Fruit fly (Drosophila melanogaster) whole organism, wandering third instar larva: Measurements from ENCODE around the gene Taf6.

Source experiments
- Abd-B ChIP-seq: fragments of >200 bp; optimal IDR thresholded peaks from 2 replicates; lab custom pipeline; 2017; ENCODE audit warnings: missing biosample characterization, missing genetic modification characterization
- CG9705 ChIP-seq: fragments of 200-800 bp; sonication (Bioruptor generic); optimal IDR thresholded peaks from 2 replicates; lab custom pipeline; 2018; ENCODE audit warnings: missing biosample characterization, mild to moderate bottlenecking, missing genetic modification characterization
- Dfd ChIP-seq: fragments of >200 bp; optimal IDR thresholded peaks from 2 replicates; lab custom pipeline; 2017; ENCODE audit warnings: missing biosample characterization, missing genetic modification characterization
- Dif ChIP-seq: fragments of 200-275, 200-300 bp; sonication (Bioruptor generic); optimal IDR thresholded peaks from 2 replicates; lab custom pipeline; 2018; ENCODE audit warnings: missing biosample characterization, missing genetic modification characterization; ENCODE audit not compliant: partially characterized antibody
- GATAd ChIP-seq: sonication (Bioruptor generic); optimal IDR thresholded peaks from 2 replicates; lab custom pipeline; 2016; ENCODE audit warnings: missing biosample characterization, missing genetic modification characterization
- HLH106 ChIP-seq: fragments of 200-800 bp; optimal IDR thresholded peaks from 3 replicates; lab custom pipeline; 2019; ENCODE audit warnings: missing biosample characterization, mild to moderate bottlenecking, missing genetic modification characterization, moderate library complexity
- Hnf4 ChIP-seq: fragments of 200-800 bp; sonication (Bioruptor generic); optimal IDR thresholded peaks from 2 replicates; lab custom pipeline; 2016; ENCODE audit warnings: missing biosample characterization, mild to moderate bottlenecking, missing genetic modification characterization
- Hr78 ChIP-seq: fragments of >200 bp; optimal IDR thresholded peaks from 2 replicates; lab custom pipeline; 2017; ENCODE audit warnings: missing biosample characterization, missing genetic modification characterization
- Jra ChIP-seq: sonication (Bioruptor generic); optimal IDR thresholded peaks from 2 replicates; lab custom pipeline; 2016; ENCODE audit warnings: missing biosample characterization, missing genetic modification characterization
- Mio ChIP-seq: sonication (Bioruptor generic); optimal IDR thresholded peaks from 2 replicates; lab custom pipeline; 2016; ENCODE audit warnings: missing biosample characterization, missing genetic modification characterization
- Myc ChIP-seq: fragments of >200 bp; optimal IDR thresholded peaks from 2 replicates; lab custom pipeline; 2017
- OdsH ChIP-seq: fragments of 200-800 bp; sonication (Bioruptor generic); optimal IDR thresholded peaks from 2 replicates; lab custom pipeline; 2016; ENCODE audit warnings: missing biosample characterization, mild to moderate bottlenecking, missing genetic modification characterization
- Rel ChIP-seq, 2 experiments: fragments of 200-800 bp; sonication (Bioruptor generic) in 1 of 2; optimal IDR thresholded peaks; 2 replicates in 1 of 2; 3 replicates in 1 of 2; lab custom pipeline; 2016 to 2019; ENCODE audit warnings: mild to moderate bottlenecking in 2 of 2, missing biosample characterization in 2 of 2, missing genetic modification characterization in 2 of 2, moderate library complexity in 1 of 2
- Sp1 ChIP-seq: fragments of 200-800 bp; sonication (Bioruptor generic); optimal IDR thresholded peaks from 3 replicates; lab custom pipeline; 2019; ENCODE audit warnings: missing biosample characterization, mild to moderate bottlenecking, missing genetic modification characterization, moderate library complexity
- Vsx2 ChIP-seq: fragments of 200-300, 225-300 bp; sonication (Bioruptor generic); optimal IDR thresholded peaks from 2 replicates; lab custom pipeline; 2018; ENCODE audit warnings: missing biosample characterization, missing genetic modification characterization; ENCODE audit not compliant: partially characterized antibody
- br ChIP-seq: fragments of 200-800 bp; sonication (Bioruptor generic); optimal IDR thresholded peaks from 2 replicates; lab custom pipeline; 2016; ENCODE audit warnings: missing biosample characterization, missing genetic modification characterization
- brk ChIP-seq: fragments of 200-800 bp; sonication (Bioruptor generic); optimal IDR thresholded peaks from 2 replicates; lab custom pipeline; 2016; ENCODE audit warnings: missing biosample characterization, mild to moderate bottlenecking, missing genetic modification characterization
- dl ChIP-seq, 2 experiments: fragments of 175-275, 200-275 bp in 1 of 2; fragments of 200-275 bp in 1 of 2; sonication (Bioruptor generic); optimal IDR thresholded peaks; lab custom pipeline; 2018; ENCODE audit warnings: mild to moderate bottlenecking in 2 of 2, missing biosample characterization in 2 of 2, missing genetic modification characterization in 2 of 2, moderate library complexity in 2 of 2; ENCODE audit not compliant: partially characterized antibody in 2 of 2, insufficient read depth in 1 of 2
- dmrt93B ChIP-seq: fragments of 200-800 bp; sonication (Bioruptor generic); optimal IDR thresholded peaks from 2 replicates; lab custom pipeline; 2018; ENCODE audit warnings: missing biosample characterization, mild to moderate bottlenecking, missing genetic modification characterization
- dsf ChIP-seq: sonication (Bioruptor generic); optimal IDR thresholded peaks from 2 replicates; lab custom pipeline; 2016; ENCODE audit warnings: missing biosample characterization, missing genetic modification characterization, borderline replicate concordance
- ey ChIP-seq: fragments of 200-800 bp; sonication (Bioruptor generic); optimal IDR thresholded peaks from 2 replicates; lab custom pipeline; 2016; ENCODE audit warnings: missing biosample characterization, missing genetic modification characterization
- foxo ChIP-seq, 2 experiments: fragments of 200-800 bp; sonication (Bioruptor generic); optimal IDR thresholded peaks; 2 replicates in 1 of 2; 3 replicates in 1 of 2; lab custom pipeline; 2016 to 2017; ENCODE audit warnings: missing biosample characterization in 2 of 2, missing genetic modification characterization in 2 of 2
- fru ChIP-seq: fragments of 200-800 bp; sonication (Bioruptor generic); optimal IDR thresholded peaks from 3 replicates; lab custom pipeline; 2016; ENCODE audit warnings: missing biosample characterization, mild to moderate bottlenecking, missing genetic modification characterization
- h ChIP-seq: fragments of 200-800 bp; sonication (Bioruptor generic); optimal IDR thresholded peaks from 3 replicates; lab custom pipeline; 2016; ENCODE audit warnings: missing biosample characterization, mild to moderate bottlenecking, missing genetic modification characterization
- jim ChIP-seq: fragments of 175-275, 200-325 bp; sonication (Bioruptor generic); optimal IDR thresholded peaks from 2 replicates; lab custom pipeline; 2016; ENCODE audit warnings: missing biosample characterization, mild to moderate bottlenecking, missing genetic modification characterization
- lola ChIP-seq: fragments of >200 bp; optimal IDR thresholded peaks from 2 replicates; lab custom pipeline; 2017; ENCODE audit warnings: missing biosample characterization, missing genetic modification characterization
- psq ChIP-seq: fragments of 200-800 bp; sonication (Bioruptor generic); optimal IDR thresholded peaks from 3 replicates; lab custom pipeline; 2017; ENCODE audit warnings: missing biosample characterization, mild to moderate bottlenecking, missing genetic modification characterization, moderate library complexity
- rgr ChIP-seq: fragments of 200-800 bp; sonication (Bioruptor generic); optimal IDR thresholded peaks from 3 replicates; lab custom pipeline; 2016; ENCODE audit warnings: missing biosample characterization, mild to moderate bottlenecking, missing genetic modification characterization
- sage ChIP-seq: fragments of 200-800 bp; sonication (Bioruptor generic); optimal IDR thresholded peaks from 2 replicates; lab custom pipeline; 2016; ENCODE audit warnings: missing biosample characterization, mild to moderate bottlenecking, missing genetic modification characterization
- sv ChIP-seq: fragments of 200-800 bp; sonication (Bioruptor generic); optimal IDR thresholded peaks from 3 replicates; lab custom pipeline; 2016; ENCODE audit warnings: missing biosample characterization, missing genetic modification characterization
- tai ChIP-seq: sonication (Bioruptor generic); optimal IDR thresholded peaks from 2 replicates; lab custom pipeline; 2016; ENCODE audit warnings: missing biosample characterization, missing genetic modification characterization
- woc ChIP-seq: sonication (Bioruptor generic); optimal IDR thresholded peaks from 2 replicates; lab custom pipeline; 2016; ENCODE audit warnings: missing biosample characterization, mild to moderate bottlenecking, missing genetic modification characterization

The Taf6 gene

dm6 chr3L:19579346-19579745, 19.5 kb upstream of the Taf6 start:
- TF ChIP-seq sage (no peak), Dfd (GFP tag; lab: Kevin White, UChicago) (no peak), Hr78 (no peak), jim (GFP tag; lab: Kevin White, UChicago) (no peak), sv (GFP tag; lab: Kevin White, UChicago) (no peak), Vsx2 (GFP tag; lab: Kevin White, UChicago) (no peak), Jra (GFP tag; lab: Kevin White, UChicago) (no peak), lola (GFP tag; lab: Kevin White, UChicago) (no peak), tai (GFP tag; lab: Kevin White, UChicago) (no peak), HLH106 (tag; lab: Kevin White, UChicago) (no peak), GATAd (GFP tag; lab: Kevin White, UChicago) (no peak), Dif (GFP tag; lab: Kevin White, UChicago) (no peak)

DNA sequence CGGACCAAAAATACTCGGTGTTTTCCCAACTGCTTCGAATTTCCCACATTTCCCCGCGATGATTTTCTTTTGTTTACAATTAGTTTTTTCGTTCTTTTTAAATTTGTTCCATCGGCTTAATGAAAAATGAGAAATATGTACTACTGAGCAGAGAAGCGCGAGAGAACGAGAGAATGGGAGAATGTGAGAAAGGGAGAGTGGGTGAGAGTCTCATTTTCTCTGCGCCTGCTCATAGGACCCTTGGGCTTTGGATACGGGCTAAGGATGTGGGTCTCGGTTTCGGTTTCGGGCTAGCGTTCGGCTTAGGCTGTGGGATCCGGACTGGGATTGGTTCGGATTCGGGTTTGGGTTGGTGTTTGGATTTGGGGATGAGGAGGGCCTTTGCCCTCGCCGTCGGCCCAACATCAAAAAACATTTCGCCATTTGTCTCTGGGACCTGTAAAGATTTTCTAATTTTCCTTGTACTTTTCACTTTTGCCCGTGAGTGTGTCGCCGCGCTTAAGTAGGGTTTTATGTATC, 18.1 kb upstream of the Taf6 start:
- TF ChIP-seq psq (GFP tag; lab: Kevin White, UChicago) (no peak), rgr (GFP tag; lab: Kevin White, UChicago) (no peak), Hr78 (no peak), Abd-B (GFP tag; lab: Kevin White, UChicago) (no peak), fru (no peak), Vsx2 (GFP tag; lab: Kevin White, UChicago) (no peak), HLH106 (tag; lab: Kevin White, UChicago) (no peak), dmrt93B (GFP tag; lab: Kevin White, UChicago) (no peak), Myc (lab: Kevin White, UChicago) (no peak), Mio (no peak)

- no peak for TF ChIP-seq CG9705 (GFP tag; lab: Kevin White, UChicago)
- no peak for TF ChIP-seq psq (GFP tag; lab: Kevin White, UChicago)
These were observed 14.4 kb upstream of the Taf6 start, which contains the start of gene Shal for dm6 chr3L:19584369-19584915. TSS of gene Shal (minus strand) at chr3L:19584568.

DNA sequence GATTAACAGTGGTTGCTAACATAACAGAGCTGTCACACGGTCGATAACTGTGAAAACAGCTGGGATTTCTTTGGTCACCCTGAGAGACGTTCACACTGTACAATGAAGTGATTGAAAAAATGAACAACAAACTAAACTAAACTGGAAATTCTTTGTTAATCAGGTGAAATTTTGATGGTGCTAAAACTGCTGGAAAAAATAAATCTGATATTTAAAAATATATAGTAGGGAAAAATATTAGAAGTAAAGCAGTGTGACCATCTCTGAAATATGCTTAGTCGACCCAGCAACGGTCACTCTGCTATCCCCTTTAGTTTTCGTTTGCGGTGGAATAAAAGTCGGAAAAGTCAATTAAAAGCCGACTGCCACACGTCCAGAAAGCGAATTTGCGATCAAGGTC, 12.9 kb upstream of the Taf6 start, which contains the start of the genes CG9231 and CG9330:
Gene CG9231, minus strand, starts transcription at position 25 of the 400 bp plus-strand sequence.
Gene CG9330, plus strand, starts transcription at position 275 of the 400 bp plus-strand sequence.
- TF ChIP-seq OdsH (GFP tag; lab: Kevin White, UChicago) (peak; percentile 16), Jra (GFP tag; lab: Kevin White, UChicago) (peak; percentile 73), br (peak; percentile 22), Vsx2 (GFP tag; lab: Kevin White, UChicago) (no peak), rgr (GFP tag; lab: Kevin White, UChicago) (peak; percentile 10), Mio (no peak), Hr78 (no peak), Hnf4 (peak; percentile 56), HLH106 (tag; lab: Kevin White, UChicago) (peak; percentile 26), Sp1 (GFP tag; lab: Kevin White, UChicago) (peak; percentile 16), sv (GFP tag; lab: Kevin White, UChicago) (peak; percentile 8), tai (GFP tag; lab: Kevin White, UChicago) (peak; percentile 62), h (peak; percentile 64), brk (GFP tag; lab: Kevin White, UChicago) (peak; percentile 33), Dfd (GFP tag; lab: Kevin White, UChicago) (no peak), foxo (GFP tag; optimal IDR thresholded peaks at IDR 0.05; lab: Kevin White, UChicago) (peak in 1 of 2 experiments; percentile 41), fru (peak; percentile 74), ey (GFP tag; lab: Kevin White, UChicago) (peak; percentile 24), sage (no peak), dsf (peak; percentile 12), Rel (GFP tag; optimal IDR thresholded peaks at IDR 0.05; lab: Kevin White, UChicago) (no peak), Rel (tag; optimal IDR thresholded peaks at IDR 0.05; lab: Kevin White, UChicago) (peak; percentile 55), dl (GFP tag; optimal IDR thresholded peaks at IDR 0.05; lab: Kevin White, UChicago; ENCODE audit: insufficient read depth in 1 of 2, partially characterized antibody in 2 of 2) (no peak), psq (GFP tag; lab: Kevin White, UChicago) (peak; percentile 26), CG9705 (GFP tag; lab: Kevin White, UChicago) (peak; percentile 12), woc (GFP tag; lab: Kevin White, UChicago) (no peak), jim (GFP tag; lab: Kevin White, UChicago) (no peak)
- TF ChIP-seq, all 38 proteins: peak for 18
